Worm (Caenorhabditis elegans): ENCODE measurements around the gene ins-20.

DNA sequence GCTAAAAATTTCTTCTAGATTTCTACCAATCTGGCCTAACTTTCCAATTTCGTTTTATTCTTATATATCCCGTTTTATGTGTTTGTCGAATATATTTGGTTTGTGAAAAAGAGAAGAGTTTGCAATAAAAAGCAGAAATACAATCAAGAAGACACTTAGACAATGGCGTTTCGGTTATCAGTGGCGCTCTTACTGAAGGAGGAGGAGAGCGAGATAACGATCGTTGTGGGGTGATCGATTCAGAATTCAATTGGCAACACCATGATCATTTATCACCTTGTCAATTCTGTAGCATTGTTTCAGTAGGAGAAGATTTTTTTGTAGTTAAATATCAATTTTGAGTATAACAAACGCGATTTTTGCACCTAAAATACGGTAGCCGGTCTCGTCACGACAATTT lies 38.9 kb downstream of the ins-20 start:
- TF ChIP-seq let-526 (GFP tag; IDR thresholded peaks at IDR 0.05) (no peak), dpl-1 (GFP tag; optimal IDR thresholded peaks at IDR 0.05) (no peak), zfh-2 (GFP tag; conservative IDR thresholded peaks at IDR 0.05) (no peak), egl-18 (GFP tag; IDR thresholded peaks at IDR 0.05) (no peak), tbx-9 (tag; optimal IDR thresholded peaks at IDR 0.05; ENCODE audit: borderline replicate concordance) (no peak), atf-7 (tag; optimal IDR thresholded peaks at IDR 0.05) (no peak), ztf-22 (GFP tag; optimal IDR thresholded peaks at IDR 0.05) (no peak)

All from whole organism, young adult.